Fruit fly (Drosophila melanogaster) whole organism, wandering third instar larva: Measurements from ENCODE around the gene CG6026.

Experiments used
- Abd-B ChIP-seq: fragments of >200 bp; optimal IDR thresholded peaks from 2 replicates; lab custom pipeline; 2017; ENCODE audit warnings: missing biosample characterization, missing genetic modification characterization
- CG32264 ChIP-seq: fragments of 200-800 bp; sonication (Bioruptor generic); optimal IDR thresholded peaks from 2 replicates; lab custom pipeline; 2016; ENCODE audit warnings: missing biosample characterization, missing genetic modification characterization
- CG9705 ChIP-seq: fragments of 200-800 bp; sonication (Bioruptor generic); optimal IDR thresholded peaks from 2 replicates; lab custom pipeline; 2018; ENCODE audit warnings: missing biosample characterization, mild to moderate bottlenecking, missing genetic modification characterization
- CrebA ChIP-seq: fragments of 200-800 bp; sonication (Bioruptor generic); optimal IDR thresholded peaks from 2 replicates; lab custom pipeline; 2016; ENCODE audit warnings: missing biosample characterization, mild to moderate bottlenecking, missing genetic modification characterization, borderline replicate concordance
- Dfd ChIP-seq: fragments of >200 bp; optimal IDR thresholded peaks from 2 replicates; lab custom pipeline; 2017; ENCODE audit warnings: missing biosample characterization, missing genetic modification characterization
- Dif ChIP-seq: fragments of 200-275, 200-300 bp; sonication (Bioruptor generic); optimal IDR thresholded peaks from 2 replicates; lab custom pipeline; 2018; ENCODE audit warnings: missing biosample characterization, missing genetic modification characterization; ENCODE audit not compliant: partially characterized antibody
- GATAd ChIP-seq: sonication (Bioruptor generic); optimal IDR thresholded peaks from 2 replicates; lab custom pipeline; 2016; ENCODE audit warnings: missing biosample characterization, missing genetic modification characterization
- HLH106 ChIP-seq: fragments of 200-800 bp; optimal IDR thresholded peaks from 3 replicates; lab custom pipeline; 2019; ENCODE audit warnings: missing biosample characterization, mild to moderate bottlenecking, missing genetic modification characterization, moderate library complexity
- Hnf4 ChIP-seq: fragments of 200-800 bp; sonication (Bioruptor generic); optimal IDR thresholded peaks from 2 replicates; lab custom pipeline; 2016; ENCODE audit warnings: missing biosample characterization, mild to moderate bottlenecking, missing genetic modification characterization
- Hr78 ChIP-seq: fragments of >200 bp; optimal IDR thresholded peaks from 2 replicates; lab custom pipeline; 2017; ENCODE audit warnings: missing biosample characterization, missing genetic modification characterization
- Hr83 ChIP-seq: fragments of 200-300 bp; sonication (Bioruptor generic); optimal IDR thresholded peaks from 2 replicates; lab custom pipeline; 2016; ENCODE audit warnings: missing biosample characterization, mild to moderate bottlenecking, missing genetic modification characterization, moderate library complexity; ENCODE audit not compliant: poor library complexity, severe bottlenecking
- Jra ChIP-seq: sonication (Bioruptor generic); optimal IDR thresholded peaks from 2 replicates; lab custom pipeline; 2016; ENCODE audit warnings: missing biosample characterization, missing genetic modification characterization
- Mio ChIP-seq: sonication (Bioruptor generic); optimal IDR thresholded peaks from 2 replicates; lab custom pipeline; 2016; ENCODE audit warnings: missing biosample characterization, missing genetic modification characterization
- Myc ChIP-seq: fragments of >200 bp; optimal IDR thresholded peaks from 2 replicates; lab custom pipeline; 2017
- N ChIP-seq: fragments of >200 bp; optimal IDR thresholded peaks from 2 replicates; lab custom pipeline; 2018; ENCODE audit warnings: missing biosample characterization, missing external identifiers, missing genetic modification characterization
- OdsH ChIP-seq: fragments of 200-800 bp; sonication (Bioruptor generic); optimal IDR thresholded peaks from 2 replicates; lab custom pipeline; 2016; ENCODE audit warnings: missing biosample characterization, mild to moderate bottlenecking, missing genetic modification characterization
- Rel ChIP-seq, 2 experiments: fragments of 200-800 bp; sonication (Bioruptor generic) in 1 of 2; optimal IDR thresholded peaks; 2 replicates in 1 of 2; 3 replicates in 1 of 2; lab custom pipeline; 2016 to 2019; ENCODE audit warnings: mild to moderate bottlenecking in 2 of 2, missing biosample characterization in 2 of 2, missing genetic modification characterization in 2 of 2, moderate library complexity in 1 of 2
- Sp1 ChIP-seq: fragments of 200-800 bp; sonication (Bioruptor generic); optimal IDR thresholded peaks from 3 replicates; lab custom pipeline; 2019; ENCODE audit warnings: missing biosample characterization, mild to moderate bottlenecking, missing genetic modification characterization, moderate library complexity
- Vsx2 ChIP-seq: fragments of 200-300, 225-300 bp; sonication (Bioruptor generic); optimal IDR thresholded peaks from 2 replicates; lab custom pipeline; 2018; ENCODE audit warnings: missing biosample characterization, missing genetic modification characterization; ENCODE audit not compliant: partially characterized antibody
- br ChIP-seq: fragments of 200-800 bp; sonication (Bioruptor generic); optimal IDR thresholded peaks from 2 replicates; lab custom pipeline; 2016; ENCODE audit warnings: missing biosample characterization, missing genetic modification characterization
- brk ChIP-seq: fragments of 200-800 bp; sonication (Bioruptor generic); optimal IDR thresholded peaks from 2 replicates; lab custom pipeline; 2016; ENCODE audit warnings: missing biosample characterization, mild to moderate bottlenecking, missing genetic modification characterization
- dl ChIP-seq, 2 experiments: fragments of 175-275, 200-275 bp in 1 of 2; fragments of 200-275 bp in 1 of 2; sonication (Bioruptor generic); optimal IDR thresholded peaks; lab custom pipeline; 2018; ENCODE audit warnings: mild to moderate bottlenecking in 2 of 2, missing biosample characterization in 2 of 2, missing genetic modification characterization in 2 of 2, moderate library complexity in 2 of 2; ENCODE audit not compliant: partially characterized antibody in 2 of 2, insufficient read depth in 1 of 2
- dmrt93B ChIP-seq: fragments of 200-800 bp; sonication (Bioruptor generic); optimal IDR thresholded peaks from 2 replicates; lab custom pipeline; 2018; ENCODE audit warnings: missing biosample characterization, mild to moderate bottlenecking, missing genetic modification characterization
- dsf ChIP-seq: sonication (Bioruptor generic); optimal IDR thresholded peaks from 2 replicates; lab custom pipeline; 2016; ENCODE audit warnings: missing biosample characterization, missing genetic modification characterization, borderline replicate concordance
- ey ChIP-seq: fragments of 200-800 bp; sonication (Bioruptor generic); optimal IDR thresholded peaks from 2 replicates; lab custom pipeline; 2016; ENCODE audit warnings: missing biosample characterization, missing genetic modification characterization
- foxo ChIP-seq, 2 experiments: fragments of 200-800 bp; sonication (Bioruptor generic); optimal IDR thresholded peaks; 2 replicates in 1 of 2; 3 replicates in 1 of 2; lab custom pipeline; 2016 to 2017; ENCODE audit warnings: missing biosample characterization in 2 of 2, missing genetic modification characterization in 2 of 2
- fru ChIP-seq: fragments of 200-800 bp; sonication (Bioruptor generic); optimal IDR thresholded peaks from 3 replicates; lab custom pipeline; 2016; ENCODE audit warnings: missing biosample characterization, mild to moderate bottlenecking, missing genetic modification characterization
- h ChIP-seq: fragments of 200-800 bp; sonication (Bioruptor generic); optimal IDR thresholded peaks from 3 replicates; lab custom pipeline; 2016; ENCODE audit warnings: missing biosample characterization, mild to moderate bottlenecking, missing genetic modification characterization
- jim ChIP-seq: fragments of 175-275, 200-325 bp; sonication (Bioruptor generic); optimal IDR thresholded peaks from 2 replicates; lab custom pipeline; 2016; ENCODE audit warnings: missing biosample characterization, mild to moderate bottlenecking, missing genetic modification characterization
- lola ChIP-seq: fragments of >200 bp; optimal IDR thresholded peaks from 2 replicates; lab custom pipeline; 2017; ENCODE audit warnings: missing biosample characterization, missing genetic modification characterization
- pan ChIP-seq: fragments of >200 bp; optimal IDR thresholded peaks from 2 replicates; lab custom pipeline; 2017
- psq ChIP-seq: fragments of 200-800 bp; sonication (Bioruptor generic); optimal IDR thresholded peaks from 3 replicates; lab custom pipeline; 2017; ENCODE audit warnings: missing biosample characterization, mild to moderate bottlenecking, missing genetic modification characterization, moderate library complexity
- rgr ChIP-seq: fragments of 200-800 bp; sonication (Bioruptor generic); optimal IDR thresholded peaks from 3 replicates; lab custom pipeline; 2016; ENCODE audit warnings: missing biosample characterization, mild to moderate bottlenecking, missing genetic modification characterization
- sage ChIP-seq: fragments of 200-800 bp; sonication (Bioruptor generic); optimal IDR thresholded peaks from 2 replicates; lab custom pipeline; 2016; ENCODE audit warnings: missing biosample characterization, mild to moderate bottlenecking, missing genetic modification characterization
- sv ChIP-seq: fragments of 200-800 bp; sonication (Bioruptor generic); optimal IDR thresholded peaks from 3 replicates; lab custom pipeline; 2016; ENCODE audit warnings: missing biosample characterization, missing genetic modification characterization
- tai ChIP-seq: sonication (Bioruptor generic); optimal IDR thresholded peaks from 2 replicates; lab custom pipeline; 2016; ENCODE audit warnings: missing biosample characterization, missing genetic modification characterization
- usp ChIP-seq: fragments of >200 bp; optimal IDR thresholded peaks from 2 replicates; lab custom pipeline; 2017; ENCODE audit warnings: missing biosample characterization, missing genetic modification characterization
- woc ChIP-seq: sonication (Bioruptor generic); optimal IDR thresholded peaks from 2 replicates; lab custom pipeline; 2016; ENCODE audit warnings: missing biosample characterization, mild to moderate bottlenecking, missing genetic modification characterization

Gene CG6026

dm6 chr3R:18989819-18990137 lies 43.6 kb upstream of the CG6026 start:
- TF ChIP-seq jim (GFP tag; lab: Kevin White, UChicago): no peak

DNA sequence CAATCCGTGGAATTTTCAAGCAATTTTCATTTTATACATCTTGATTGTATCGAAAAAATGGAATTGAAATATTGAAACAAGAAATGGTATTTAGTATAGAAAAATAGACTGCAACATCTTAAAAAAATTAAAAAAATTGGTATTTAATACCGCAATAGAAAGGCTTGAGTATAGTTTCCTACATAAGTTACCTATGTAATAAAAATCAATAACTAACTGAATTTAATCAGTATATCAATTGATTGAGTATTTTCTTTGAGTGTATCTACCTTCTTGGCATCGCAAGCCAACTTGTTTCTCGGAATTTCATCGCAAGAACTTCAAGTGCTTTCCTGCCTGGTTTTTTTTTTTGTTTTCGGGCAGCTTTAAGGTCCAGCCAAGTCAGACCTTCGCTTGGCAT lies 42.8 kb upstream of the CG6026 start:
- TF ChIP-seq tai (no peak), dsf (no peak), fru (GFP tag; lab: Kevin White, UChicago) (peak; percentile 80), usp (GFP tag; lab: Kevin White, UChicago) (no peak), br (peak; percentile 52), pan (lab: Kevin White, UChicago) (no peak), CrebA (GFP tag; lab: Kevin White, UChicago) (no peak), Dfd (no peak), Rel (GFP tag; optimal IDR thresholded peaks at IDR 0.05; lab: Kevin White, UChicago) (no peak), Rel (tag; optimal IDR thresholded peaks at IDR 0.05; lab: Kevin White, UChicago) (no peak), Jra (GFP tag; lab: Kevin White, UChicago) (peak; percentile 24), Abd-B (GFP tag; lab: Kevin White, UChicago) (no peak), N (GFP tag; lab: Kevin White, UChicago) (no peak), dl (GFP tag; optimal IDR thresholded peaks at IDR 0.05; lab: Kevin White, UChicago; ENCODE audit: insufficient read depth in 1 of 2, partially characterized antibody in 2 of 2) (no peak), brk (GFP tag; lab: Kevin White, UChicago) (peak; percentile 15), foxo (GFP tag; optimal IDR thresholded peaks at IDR 0.05; lab: Kevin White, UChicago) (peak in 1 of 2 experiments; percentile 76), dmrt93B (GFP tag; lab: Kevin White, UChicago) (peak; percentile 33), GATAd (GFP tag; lab: Kevin White, UChicago) (no peak), h (GFP tag; lab: Kevin White, UChicago) (peak; percentile 66), psq (peak; percentile 60), woc (peak; percentile 75), jim (GFP tag; lab: Kevin White, UChicago) (no peak), CG32264 (GFP tag; lab: Kevin White, UChicago) (no peak), Myc (no peak), HLH106 (peak; percentile 58), sv (no peak), rgr (GFP tag; lab: Kevin White, UChicago) (peak; percentile 55), Vsx2 (GFP tag; lab: Kevin White, UChicago) (no peak), Sp1 (GFP tag; lab: Kevin White, UChicago) (peak; percentile 77), sage (peak; percentile 7), Dif (GFP tag; lab: Kevin White, UChicago) (no peak), ey (GFP tag; lab: Kevin White, UChicago) (peak; percentile 64), Mio (GFP tag; lab: Kevin White, UChicago) (no peak), Hr78 (GFP tag; lab: Kevin White, UChicago) (no peak), CG9705 (GFP tag; lab: Kevin White, UChicago) (no peak), OdsH (GFP tag; lab: Kevin White, UChicago) (peak; percentile 67), Hnf4 (GFP tag; lab: Kevin White, UChicago) (peak; percentile 49), lola (no peak), Hr83 (no peak)

dm6 chr3R:18991721-18992120 lies 41.6 kb upstream of the CG6026 start:
- TF ChIP-seq Dif (GFP tag; lab: Kevin White, UChicago): no peak
- no peak for TF ChIP-seq GATAd (GFP tag; lab: Kevin White, UChicago)
- TF ChIP-seq CrebA (GFP tag; lab: Kevin White, UChicago): no peak
- no peak for TF ChIP-seq woc
- TF ChIP-seq Myc: no peak
- TF ChIP-seq Abd-B (GFP tag; lab: Kevin White, UChicago): no peak
- no peak for TF ChIP-seq Dfd
- TF ChIP-seq pan (lab: Kevin White, UChicago): no peak
- TF ChIP-seq ey (GFP tag; lab: Kevin White, UChicago): no peak
- no peak for TF ChIP-seq brk (GFP tag; lab: Kevin White, UChicago)
